Worm (Caenorhabditis elegans): ENCODE data around the gene ZC239.4.

DNA sequence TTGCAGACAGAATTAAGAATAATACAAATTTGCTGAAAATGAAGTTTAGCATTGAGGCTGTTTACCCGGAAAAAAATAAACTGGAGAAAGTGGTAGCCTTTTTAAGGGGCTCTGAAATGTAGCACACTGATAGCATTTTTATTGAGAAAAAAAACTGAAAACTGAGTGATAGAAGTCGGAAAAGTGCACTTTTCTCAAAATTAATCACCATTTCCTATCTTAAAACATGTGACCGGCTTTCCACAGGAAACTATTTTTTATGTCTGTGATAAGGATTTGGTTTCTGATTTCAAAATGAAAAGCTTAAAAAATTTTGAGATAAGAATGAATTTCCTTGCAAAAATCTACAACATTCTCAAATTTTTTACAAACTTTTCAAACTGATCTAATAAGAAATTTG is 6.7 kb downstream of the ZC239.4 start, which contains the start of gene ZC239.22:
- TF ChIP-seq W03F9.2 (tag; optimal IDR thresholded peaks at IDR 0.05): no peak
- TF ChIP-seq him-1 (tag; optimal IDR thresholded peaks at IDR 0.05): no peak
